Worm (Caenorhabditis elegans): ENCODE measurements around the gene ctns-1.
A peak's percentile ranks its signal among the peaks of the same experiment; 100 is the strongest.

ce11 chrII:8157991-8158390 is 21.3 kb upstream of the ctns-1 start, which contains the start of gene pch-2:
- TF ChIP-seq snpc-4 (tag; optimal IDR thresholded peaks at IDR 0.05) (no peak), elt-1 (tag; optimal IDR thresholded peaks at IDR 0.05; ENCODE audit: borderline replicate concordance, insufficient read depth) (no peak), drap-1 (GFP tag; optimal IDR thresholded peaks at IDR 0.05) (no peak), unc-62 (GFP tag; optimal IDR thresholded peaks at IDR 0.05) (no peak), hlh-1 (tag; optimal IDR thresholded peaks at IDR 0.05) (no peak), tbx-8 (GFP tag; optimal IDR thresholded peaks at IDR 0.05) (no peak), unc-39 (tag; optimal IDR thresholded peaks at IDR 0.05) (no peak), ces-1 (GFP tag; optimal IDR thresholded peaks at IDR 0.05) (peak; percentile 1), mep-1 (tag; optimal IDR thresholded peaks at IDR 0.05) (peak; percentile 35), ceh-43 (GFP tag; optimal IDR thresholded peaks at IDR 0.05) (no peak), lsy-2 (tag; optimal IDR thresholded peaks at IDR 0.05) (peak; percentile 87), nhr-28 (tag; optimal IDR thresholded peaks at IDR 0.05) (no peak)
